Worm (Caenorhabditis elegans) whole organism, mixed stage, embryonic: ENCODE measurements around the gene eng-1.

Experiments used
- ceh-39 ChIP-seq: fragments of 150-350 bp; optimal IDR thresholded peaks from 2 replicates; lab custom pipeline; 2014; ENCODE audit warnings: missing biosample characterization, missing genetic modification characterization
- elt-1 ChIP-seq: sonication (generic microtip); optimal IDR thresholded peaks from 2 replicates; lab custom pipeline; 2017; ENCODE audit warnings: missing genetic modification characterization, mild to moderate bottlenecking, missing compliant biosample characterization, antibody characterized with exemption, moderate library complexity, borderline replicate concordance; ENCODE audit not compliant: insufficient read depth
- elt-3 ChIP-seq: fragments of 150-350 bp; optimal IDR thresholded peaks from 2 replicates; lab custom pipeline; 2014; ENCODE audit warnings: missing biosample characterization, missing genetic modification characterization
- hlh-1 ChIP-seq: fragments of 150-350 bp; optimal IDR thresholded peaks from 2 replicates; lab custom pipeline; 2014; ENCODE audit warnings: missing biosample characterization, missing genetic modification reagents, missing genetic modification characterization
- lin-13 ChIP-seq: fragments of 150-350 bp; optimal IDR thresholded peaks from 2 replicates; lab custom pipeline; 2014; ENCODE audit warnings: missing biosample characterization, missing genetic modification characterization
- lin-32 ChIP-seq: fragments of 200-800 bp; sonication (Bioruptor generic); optimal IDR thresholded peaks from 2 replicates; lab custom pipeline; 2018; ENCODE audit warnings: mild to moderate bottlenecking, missing genetic modification characterization, missing compliant biosample characterization
- mep-1 ChIP-seq: fragments of 150-350 bp; optimal IDR thresholded peaks from 2 replicates; lab custom pipeline; 2017; ENCODE audit warnings: missing biosample characterization, missing genetic modification reagents, missing genetic modification characterization, inconsistent platforms
- nhr-12 ChIP-seq: fragments of 150-350 bp; optimal IDR thresholded peaks from 2 replicates; lab custom pipeline; 2014; ENCODE audit warnings: missing biosample characterization, missing genetic modification characterization
- nhr-237 ChIP-seq: fragments of 150-350 bp; optimal IDR thresholded peaks from 2 replicates; lab custom pipeline; 2014; ENCODE audit warnings: missing biosample characterization, missing genetic modification characterization
- nhr-76 ChIP-seq: sonication (generic microtip); optimal IDR thresholded peaks from 2 replicates; lab custom pipeline; 2017; ENCODE audit warnings: missing biosample characterization, missing genetic modification characterization
- unc-39 ChIP-seq: fragments of 150-350 bp; optimal IDR thresholded peaks from 2 replicates; lab custom pipeline; 2014; ENCODE audit warnings: missing biosample characterization, missing genetic modification characterization
- unc-62 ChIP-seq: fragments of 150-350 bp; optimal IDR thresholded peaks from 2 replicates; lab custom pipeline; 2014; ENCODE audit warnings: missing biosample characterization, missing genetic modification reagents, missing genetic modification characterization
- ztf-11 ChIP-seq: fragments of 150-350 bp; optimal IDR thresholded peaks from 2 replicates; lab custom pipeline; 2014; ENCODE audit warnings: missing biosample characterization, missing genetic modification characterization

ce11 chrIII:5875418-5875702, 7.1 kb upstream of the eng-1 start:
- TF ChIP-seq elt-3 (tag; lab: Kevin White, UChicago) = no peak
- no peak for TF ChIP-seq unc-62 (GFP tag; lab: Kevin White, UChicago)
- no peak for TF ChIP-seq lin-32 (GFP tag; lab: Kevin White, UChicago)
- TF ChIP-seq nhr-12 = no peak
- TF ChIP-seq ceh-39 (tag; lab: Kevin White, UChicago) = no peak
- TF ChIP-seq elt-1 (tag; lab: Kevin White, UChicago) = no peak
- TF ChIP-seq nhr-237 = no peak
- TF ChIP-seq ztf-11 (tag; lab: Kevin White, UChicago) = no peak
- TF ChIP-seq hlh-1 = no peak
- no peak for TF ChIP-seq mep-1 (tag; lab: Kevin White, UChicago)
- TF ChIP-seq nhr-76 (tag; lab: Kevin White, UChicago) = no peak
- no peak for TF ChIP-seq unc-39
- no peak for TF ChIP-seq lin-13
